Fruit fly (Drosophila melanogaster): ENCODE measurements around the gene CG46025.

dm6 chr2L:7812555-7813339 is 58.8 kb downstream of the CG46025 start:
- TF ChIP-seq dl (GFP tag; optimal IDR thresholded peaks at IDR 0.05; ENCODE audit: insufficient read depth in 1 of 2, partially characterized antibody in 2 of 2): no peak
- TF ChIP-seq pan (optimal IDR thresholded peaks at IDR 0.05): no peak
- no peak for TF ChIP-seq tai (GFP tag; optimal IDR thresholded peaks at IDR 0.05)
- no peak for TF ChIP-seq OdsH (GFP tag; optimal IDR thresholded peaks at IDR 0.05)
- TF ChIP-seq jim (GFP tag; optimal IDR thresholded peaks at IDR 0.05): no peak
- TF ChIP-seq CrebA (GFP tag; optimal IDR thresholded peaks at IDR 0.05; ENCODE audit: borderline replicate concordance): no peak
- no peak for TF ChIP-seq woc (GFP tag; optimal IDR thresholded peaks at IDR 0.05)
- TF ChIP-seq Mio (GFP tag; optimal IDR thresholded peaks at IDR 0.05): no peak
- no peak for TF ChIP-seq GATAd (GFP tag; optimal IDR thresholded peaks at IDR 0.05)
- TF ChIP-seq Rel (GFP tag; optimal IDR thresholded peaks at IDR 0.05): no peak
- TF ChIP-seq Rel (tag; optimal IDR thresholded peaks at IDR 0.05): no peak
- TF ChIP-seq Dfd (GFP tag; optimal IDR thresholded peaks at IDR 0.05): no peak

All from whole organism, wandering third instar larva.